Worm (Caenorhabditis elegans) whole organism, mixed stage, embryonic: ENCODE data around the gene catp-8.

Experiments used
- elt-3 ChIP-seq: fragments of 150-350 bp; optimal IDR thresholded peaks from 2 replicates; lab custom pipeline; 2014; ENCODE audit warnings: missing biosample characterization, missing genetic modification characterization
- lsy-2 ChIP-seq: fragments of 150-350 bp; optimal IDR thresholded peaks from 2 replicates; lab custom pipeline; 2014; ENCODE audit warnings: missing biosample characterization, missing genetic modification characterization
- mls-2 ChIP-seq: sonication (generic microtip); optimal IDR thresholded peaks from 2 replicates; lab custom pipeline; 2016; ENCODE audit warnings: mild to moderate bottlenecking, missing genetic modification characterization, moderate library complexity, missing compliant biosample characterization
- nhr-12 ChIP-seq: fragments of 150-350 bp; optimal IDR thresholded peaks from 2 replicates; lab custom pipeline; 2014; ENCODE audit warnings: missing biosample characterization, missing genetic modification characterization
- nhr-237 ChIP-seq: fragments of 150-350 bp; optimal IDR thresholded peaks from 2 replicates; lab custom pipeline; 2014; ENCODE audit warnings: missing biosample characterization, missing genetic modification characterization
- snpc-4 ChIP-seq: fragments of 150-350 bp; optimal IDR thresholded peaks from 2 replicates; lab custom pipeline; 2014; ENCODE audit warnings: missing biosample characterization, missing genetic modification characterization
- sptf-1 ChIP-seq: sonication (generic microtip); optimal IDR thresholded peaks from 2 replicates; lab custom pipeline; 2017; ENCODE audit warnings: mild to moderate bottlenecking, missing genetic modification characterization, moderate library complexity, missing compliant biosample characterization
- tbx-8 ChIP-seq: fragments of 200-800 bp; sonication (Bioruptor generic); optimal IDR thresholded peaks from 2 replicates; lab custom pipeline; 2018; ENCODE audit warnings: mild to moderate bottlenecking, missing genetic modification characterization, moderate library complexity, missing compliant biosample characterization
- ztf-11 ChIP-seq: fragments of 150-350 bp; optimal IDR thresholded peaks from 2 replicates; lab custom pipeline; 2014; ENCODE audit warnings: missing biosample characterization, missing genetic modification characterization

DNA sequence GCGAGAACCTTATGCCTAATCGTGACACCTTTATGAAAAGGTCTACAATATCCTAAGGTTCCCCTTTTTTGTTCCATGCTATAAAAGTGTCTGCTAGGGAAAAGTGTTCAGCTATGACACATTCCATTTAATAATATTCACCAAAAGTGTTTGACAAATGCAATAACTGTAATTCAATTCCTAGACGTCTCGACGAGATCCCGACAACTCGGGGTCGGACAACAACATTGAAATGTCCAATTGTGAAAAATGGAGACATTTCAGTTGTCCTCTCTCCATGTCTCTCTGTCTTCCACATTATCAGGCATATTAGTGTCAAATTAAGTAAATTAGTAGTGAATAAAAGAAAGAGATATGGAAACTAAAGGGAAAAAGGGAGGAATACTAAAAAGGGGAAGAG is 47.6 kb downstream of the catp-8 start:
- TF ChIP-seq sptf-1 (tag; lab: Kevin White, UChicago) = no peak
- no peak for TF ChIP-seq tbx-8 (GFP tag; lab: Kevin White, UChicago)
- no peak for TF ChIP-seq lsy-2 (tag; lab: Kevin White, UChicago)
- no peak for TF ChIP-seq snpc-4 (tag; lab: Kevin White, UChicago)
- TF ChIP-seq ztf-11 (tag; lab: Kevin White, UChicago) = no peak
- TF ChIP-seq nhr-237 (tag; lab: Kevin White, UChicago) = no peak
- TF ChIP-seq mls-2 = no peak
- no peak for TF ChIP-seq nhr-12
- no peak for TF ChIP-seq elt-3 (tag; lab: Kevin White, UChicago)
